Worm (Caenorhabditis elegans): ENCODE results near the gene sysm-1.

DNA sequence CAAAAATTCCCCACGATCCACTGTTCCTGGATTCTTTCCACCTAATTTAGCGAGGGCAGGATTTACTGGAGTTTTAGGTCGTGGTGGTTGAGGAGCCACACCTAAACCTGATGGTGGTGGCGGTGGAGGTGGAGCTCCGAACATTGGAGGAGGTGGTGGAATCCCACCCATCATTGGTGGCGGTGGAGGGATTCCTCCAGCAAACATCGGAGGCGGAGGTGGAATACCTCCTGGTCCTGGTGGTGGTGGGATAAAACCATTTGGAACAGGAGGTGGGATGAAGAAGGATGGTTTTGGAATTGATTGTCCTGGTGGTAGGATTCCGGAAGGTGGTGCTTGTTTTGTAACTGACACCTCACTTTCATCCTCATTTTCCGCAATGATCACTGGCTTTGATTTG, 13.2 kb downstream of the sysm-1 start:
- TF ChIP-seq daf-8 (GFP tag; IDR thresholded peaks at IDR 0.05) (no peak), lin-13 (GFP tag; optimal IDR thresholded peaks at IDR 0.05) (no peak), unc-39 (tag; optimal IDR thresholded peaks at IDR 0.05) (no peak), arid-1 (GFP tag; conservative IDR thresholded peaks at IDR 0.05) (no peak), zip-11 (GFP tag; IDR thresholded peaks at IDR 0.05) (no peak), zfp-3 (GFP tag; conservative IDR thresholded peaks at IDR 0.05) (no peak), egl-27 (tag; optimal IDR thresholded peaks at IDR 0.05) (no peak), gei-8 (GFP tag; optimal IDR thresholded peaks at IDR 0.05) (no peak), ceh-82 (tag; optimal IDR thresholded peaks at IDR 0.05) (no peak), nhr-48 (tag; optimal IDR thresholded peaks at IDR 0.05) (no peak), cey-2 (tag; optimal IDR thresholded peaks at IDR 0.05; ENCODE audit: borderline replicate concordance, insufficient read depth) (no peak), lsy-2 (tag; optimal IDR thresholded peaks at IDR 0.05) (no peak), zag-1 (tag; optimal IDR thresholded peaks at IDR 0.05) (no peak)
